Fruit fly (Drosophila melanogaster) whole organism, prepupa: ENCODE measurements around the gene CG2962.

Source experiments
- Blimp-1 ChIP-seq: fragments of 200-800 bp; sonication (Bioruptor generic); optimal IDR thresholded peaks from 3 replicates; lab custom pipeline; 2017; ENCODE audit warnings: missing biosample characterization, missing genetic modification characterization, mild to moderate bottlenecking, moderate library complexity, missing genetic modification reagents
- CG10669 ChIP-seq: fragments of 200-800 bp; sonication (Bioruptor generic); optimal IDR thresholded peaks from 3 replicates; lab custom pipeline; 2018; ENCODE audit warnings: missing biosample characterization, mild to moderate bottlenecking, missing genetic modification characterization, moderate library complexity
- CG11294 ChIP-seq: fragments of 200-800 bp; sonication (Bioruptor generic); IDR thresholded peaks from 2 replicates; pipeline ENCODE4 v1.3.6; 2022; ENCODE audit warnings: missing biosample characterization, missing genetic modification characterization
- CG11762 ChIP-seq: fragments of 200-800 bp; sonication (Bioruptor generic); optimal IDR thresholded peaks from 3 replicates; lab custom pipeline; 2016; ENCODE audit warnings: missing biosample characterization, missing genetic modification characterization; ENCODE audit not compliant: insufficient read depth
- CG11902 ChIP-seq: fragments of 200-800 bp; sonication (Bioruptor generic); optimal IDR thresholded peaks from 3 replicates; lab custom pipeline; 2016; ENCODE audit warnings: missing biosample characterization, missing genetic modification characterization
- CG1621 ChIP-seq: fragments of 200-800 bp; sonication (Bioruptor generic); optimal IDR thresholded peaks from 3 replicates; lab custom pipeline; 2018; ENCODE audit warnings: missing biosample characterization, mild to moderate bottlenecking, missing genetic modification characterization
- CG16779 ChIP-seq: fragments of 200-800 bp; sonication (Bioruptor generic); optimal IDR thresholded peaks from 3 replicates; lab custom pipeline; 2017; ENCODE audit warnings: missing biosample characterization, mild to moderate bottlenecking, missing genetic modification characterization
- CG34406 ChIP-seq: fragments of 200-800 bp; sonication (Bioruptor generic); optimal IDR thresholded peaks from 3 replicates; lab custom pipeline; 2016; ENCODE audit warnings: missing biosample characterization, missing genetic modification characterization
- CG6163 ChIP-seq: fragments of 200-800 bp; sonication (Bioruptor generic); IDR thresholded peaks from 3 replicates; pipeline ENCODE4 v1.3.6; 2022; ENCODE audit warnings: missing biosample characterization, missing genetic modification characterization
- CG7368 ChIP-seq: fragments of 200-800 bp; sonication (Bioruptor generic); optimal IDR thresholded peaks from 3 replicates; lab custom pipeline; 2016; ENCODE audit warnings: missing biosample characterization, missing genetic modification characterization
- CG8632 ChIP-seq: fragments of 200-800 bp; sonication (Bioruptor generic); optimal IDR thresholded peaks from 3 replicates; lab custom pipeline; 2016; ENCODE audit warnings: missing biosample characterization, missing genetic modification characterization
- CG9139 ChIP-seq: fragments of 200-800 bp; sonication (Bioruptor generic); optimal IDR thresholded peaks from 3 replicates; lab custom pipeline; 2017; ENCODE audit warnings: missing biosample characterization, mild to moderate bottlenecking, missing genetic modification characterization
- Eip75B ChIP-seq: fragments of 200-800 bp; sonication (Bioruptor generic); optimal IDR thresholded peaks from 3 replicates; lab custom pipeline; 2016; ENCODE audit warnings: missing biosample characterization, missing genetic modification characterization
- Eip78C ChIP-seq: fragments of 200-800 bp; sonication (Bioruptor generic); peaks from one replicate; lab custom pipeline; 2016; ENCODE audit warnings: missing biosample characterization, missing genetic modification characterization
- Eip93F ChIP-seq: fragments of 200-800 bp; sonication (Bioruptor generic); optimal IDR thresholded peaks from 2 replicates; lab custom pipeline; 2016; ENCODE audit warnings: missing biosample characterization, mild to moderate bottlenecking, missing genetic modification characterization
- Ets21C ChIP-seq: fragments of 200-800 bp; sonication (Bioruptor generic); optimal IDR thresholded peaks from 3 replicates; lab custom pipeline; 2016; ENCODE audit warnings: missing biosample characterization, missing genetic modification characterization
- Ets96B ChIP-seq: fragments of 200-800 bp; optimal IDR thresholded peaks from 2 replicates; lab custom pipeline; 2019; ENCODE audit warnings: missing biosample characterization, mild to moderate bottlenecking, missing genetic modification characterization, moderate library complexity
- Gug ChIP-seq: fragments of 200-800 bp; sonication (Bioruptor generic); IDR thresholded peaks from 2 replicates; pipeline ENCODE4 v1.3.6; 2022; ENCODE audit warnings: missing biosample characterization, missing genetic modification characterization
- Hr38 ChIP-seq: sonication (Bioruptor generic); optimal IDR thresholded peaks from 2 replicates; lab custom pipeline; 2016; ENCODE audit warnings: missing biosample characterization, missing genetic modification characterization
- Hr39 ChIP-seq: fragments of 200-800 bp; sonication (Bioruptor generic); optimal IDR thresholded peaks from 2 replicates; lab custom pipeline; 2016; ENCODE audit warnings: missing biosample characterization, missing genetic modification characterization
- Hr4 ChIP-seq: fragments of 200-800 bp; sonication (Bioruptor generic); optimal IDR thresholded peaks from 3 replicates; lab custom pipeline; 2016; ENCODE audit warnings: missing biosample characterization, missing genetic modification characterization
- Lpt ChIP-seq: fragments of 200-800 bp; sonication (Bioruptor generic); optimal IDR thresholded peaks from 3 replicates; lab custom pipeline; 2016; ENCODE audit warnings: missing biosample characterization, missing genetic modification characterization
- Met ChIP-seq: fragments of 200-800 bp; sonication (Bioruptor generic); optimal IDR thresholded peaks from 3 replicates; lab custom pipeline; 2016; ENCODE audit warnings: missing biosample characterization, missing genetic modification characterization
- OdsH ChIP-seq: fragments of 200-800 bp; sonication (Bioruptor generic); optimal IDR thresholded peaks from 3 replicates; lab custom pipeline; 2016; ENCODE audit warnings: missing biosample characterization, missing genetic modification characterization
- Smox ChIP-seq: fragments of 200-800 bp; sonication (Bioruptor generic); optimal IDR thresholded peaks from 3 replicates; lab custom pipeline; 2016; ENCODE audit warnings: missing biosample characterization, missing genetic modification characterization
- Sox102F ChIP-seq: fragments of 200-800 bp; sonication (Bioruptor generic); optimal IDR thresholded peaks from 2 replicates; lab custom pipeline; 2016; ENCODE audit warnings: missing biosample characterization, mild to moderate bottlenecking, missing genetic modification characterization
- Sox14 ChIP-seq: fragments of 200-800 bp; sonication (Bioruptor generic); optimal IDR thresholded peaks from 3 replicates; lab custom pipeline; 2016; ENCODE audit warnings: missing biosample characterization, missing genetic modification characterization
- Sox15 ChIP-seq: fragments of 200-800 bp; sonication (Bioruptor generic); optimal IDR thresholded peaks from 3 replicates; lab custom pipeline; 2016; ENCODE audit warnings: missing biosample characterization, missing genetic modification characterization
- achi ChIP-seq: fragments of 200-800 bp; sonication (Bioruptor generic); optimal IDR thresholded peaks from 3 replicates; lab custom pipeline; 2016; ENCODE audit warnings: missing biosample characterization, missing genetic modification characterization
- acj6 ChIP-seq: fragments of 200-800 bp; sonication (Bioruptor generic); optimal IDR thresholded peaks from 3 replicates; lab custom pipeline; 2016; ENCODE audit warnings: missing biosample characterization, missing genetic modification characterization
- cyc ChIP-seq: fragments of 200-800 bp; sonication (Bioruptor generic); optimal IDR thresholded peaks from 3 replicates; lab custom pipeline; 2016; ENCODE audit warnings: missing biosample characterization, missing genetic modification characterization
- dsx ChIP-seq: fragments of 200-800 bp; optimal IDR thresholded peaks from 3 replicates; lab custom pipeline; 2019; ENCODE audit warnings: missing biosample characterization, mild to moderate bottlenecking, missing genetic modification characterization, moderate library complexity; ENCODE audit not compliant: poor library complexity, severe bottlenecking
- fd59A ChIP-seq: fragments of 200-800 bp; sonication (Bioruptor generic); optimal IDR thresholded peaks from 2 replicates; lab custom pipeline; 2017; ENCODE audit warnings: missing biosample characterization, mild to moderate bottlenecking, missing genetic modification characterization, missing genetic modification reagents
- fkh ChIP-seq: fragments of 200-800 bp; sonication (Bioruptor generic); optimal IDR thresholded peaks from 3 replicates; lab custom pipeline; 2017; ENCODE audit warnings: missing biosample characterization, mild to moderate bottlenecking, missing genetic modification characterization, moderate library complexity
- lz ChIP-seq: fragments of 200-800 bp; sonication (Bioruptor generic); optimal IDR thresholded peaks from 3 replicates; lab custom pipeline; 2016; ENCODE audit warnings: missing biosample characterization, missing genetic modification characterization
- pdm3 ChIP-seq: fragments of 200-800 bp; sonication (Bioruptor generic); optimal IDR thresholded peaks from 3 replicates; lab custom pipeline; 2016; ENCODE audit warnings: missing biosample characterization, missing genetic modification characterization
- salr ChIP-seq, 2 experiments: fragments of 200-800 bp; sonication (Bioruptor generic); optimal IDR thresholded peaks; 3 replicates each; lab custom pipeline; 2016 to 2018; ENCODE audit warnings: missing biosample characterization in 2 of 2, missing genetic modification characterization in 2 of 2, mild to moderate bottlenecking in 1 of 2
- svp ChIP-seq: fragments of 200-800 bp; sonication (Bioruptor generic); peaks from one replicate; lab custom pipeline; 2016; ENCODE audit warnings: missing biosample characterization, missing genetic modification characterization

The CG2962 gene

DNA sequence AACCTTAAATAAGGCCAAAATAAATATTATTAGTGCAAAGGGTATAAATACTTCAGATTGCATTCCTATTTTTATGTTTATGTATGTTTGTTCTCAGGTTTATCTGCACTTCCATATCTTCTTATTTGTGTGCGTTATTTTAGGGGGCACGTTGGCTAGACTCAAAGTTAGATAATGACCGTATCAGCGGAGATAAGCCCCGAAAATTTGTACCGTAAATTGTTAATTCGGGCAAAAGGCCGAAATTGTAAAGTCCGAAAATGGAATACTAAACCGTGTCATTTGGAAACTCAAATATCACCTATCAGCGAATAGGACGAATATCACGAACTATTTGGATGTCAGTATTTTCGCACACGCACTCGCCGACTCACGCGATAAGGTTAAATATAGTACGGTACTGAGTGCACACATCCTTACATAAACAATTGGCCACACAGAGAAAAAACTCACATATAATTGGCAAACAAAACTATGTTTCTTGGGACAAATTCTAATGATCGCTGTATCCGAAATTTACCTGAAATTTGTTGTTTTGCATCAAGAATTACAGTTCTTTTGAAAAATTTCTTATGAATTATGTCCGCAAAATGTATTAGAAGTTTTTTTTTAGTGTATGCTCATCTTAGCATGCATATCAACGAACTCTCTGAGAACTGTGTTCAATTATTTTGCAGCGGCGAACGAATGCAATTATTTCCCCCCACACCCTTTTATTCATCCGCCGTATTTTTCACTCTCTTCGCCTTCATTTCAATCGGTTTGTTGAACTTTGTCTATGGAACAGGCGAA is 46.9 kb upstream of the CG2962 start, which contains the start of gene Hk (continued):
- TF ChIP-seq Eip75B (GFP tag; lab: Kevin White, UChicago) (peak; percentile 86), Eip93F (GFP tag; lab: Kevin White, UChicago) (no peak), Eip78C (GFP tag; lab: Kevin White, UChicago) (peak; percentile 96), pdm3 (GFP tag; lab: Kevin White, UChicago) (peak; percentile 90), CG8632 (GFP tag; lab: Kevin White, UChicago) (peak; percentile 75), CG1621 (tag; lab: Kevin White, UChicago) (peak; percentile 83), cyc (GFP tag; lab: Kevin White, UChicago) (peak; percentile 76), Lpt (GFP tag; lab: Kevin White, UChicago) (peak; percentile 88), Ets21C (peak; percentile 36), OdsH (GFP tag; lab: Kevin White, UChicago) (peak; percentile 92), CG9139 (GFP tag; lab: Kevin White, UChicago) (peak; percentile 65), Hr39 (peak; percentile 73), Sox15 (GFP tag; lab: Kevin White, UChicago) (peak; percentile 56), Blimp-1 (no peak), svp (GFP tag; lab: Kevin White, UChicago) (peak; percentile 78), fkh (GFP tag; lab: Kevin White, UChicago) (no peak), achi (GFP tag; lab: Kevin White, UChicago) (peak; percentile 87), lz (peak; percentile 77), Hr4 (GFP tag; lab: Kevin White, UChicago) (peak; percentile 93), CG10669 (GFP tag; lab: Kevin White, UChicago) (peak; percentile 88), Met (peak; percentile 76), Smox (GFP tag; lab: Kevin White, UChicago) (peak; percentile 59), Sox14 (GFP tag; lab: Kevin White, UChicago) (peak; percentile 89), Hr38 (peak; percentile 36)

dm6 chrX:10261172-10261571 is 44.7 kb upstream of the CG2962 start:
- TF ChIP-seq CG11902 (GFP tag; lab: Kevin White, UChicago): no peak
- TF ChIP-seq acj6 (GFP tag; lab: Kevin White, UChicago): no peak
- no peak for TF ChIP-seq Sox15 (GFP tag; lab: Kevin White, UChicago)
- TF ChIP-seq Smox (GFP tag; lab: Kevin White, UChicago): no peak
- no peak for TF ChIP-seq Ets96B (tag; lab: Kevin White, UChicago)
- no peak for TF ChIP-seq fd59A (GFP tag; lab: Kevin White, UChicago)
- TF ChIP-seq, all 60 proteins: peak for 0

DNA sequence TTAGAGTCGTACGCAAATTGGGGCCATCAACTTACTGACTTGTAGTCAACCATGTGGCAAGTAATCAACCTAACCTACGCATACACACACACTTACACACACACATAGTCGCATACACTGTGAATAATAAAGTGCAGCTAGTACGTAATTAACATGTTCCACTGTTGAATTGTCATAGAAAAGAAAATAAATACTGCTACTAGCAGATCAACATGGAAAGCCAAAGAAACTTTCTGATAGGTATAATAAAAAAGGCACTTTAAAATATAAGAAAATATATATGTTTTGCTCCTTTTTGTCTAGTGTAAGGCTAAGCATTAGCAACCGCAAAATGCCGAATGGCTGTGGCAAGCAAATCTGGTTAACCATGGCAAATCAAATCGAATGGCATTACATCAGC is 43.1 kb upstream of the CG2962 start:
- no peak for TF ChIP-seq Ets96B (tag; lab: Kevin White, UChicago)
- TF ChIP-seq Sox14 (GFP tag; lab: Kevin White, UChicago): no peak
- TF ChIP-seq CG7368 (GFP tag; lab: Kevin White, UChicago): no peak
- TF ChIP-seq Eip93F (GFP tag; lab: Kevin White, UChicago): no peak
- TF ChIP-seq pdm3 (GFP tag; lab: Kevin White, UChicago): no peak
- TF ChIP-seq CG11762 (GFP tag; lab: Kevin White, UChicago): no peak

DNA sequence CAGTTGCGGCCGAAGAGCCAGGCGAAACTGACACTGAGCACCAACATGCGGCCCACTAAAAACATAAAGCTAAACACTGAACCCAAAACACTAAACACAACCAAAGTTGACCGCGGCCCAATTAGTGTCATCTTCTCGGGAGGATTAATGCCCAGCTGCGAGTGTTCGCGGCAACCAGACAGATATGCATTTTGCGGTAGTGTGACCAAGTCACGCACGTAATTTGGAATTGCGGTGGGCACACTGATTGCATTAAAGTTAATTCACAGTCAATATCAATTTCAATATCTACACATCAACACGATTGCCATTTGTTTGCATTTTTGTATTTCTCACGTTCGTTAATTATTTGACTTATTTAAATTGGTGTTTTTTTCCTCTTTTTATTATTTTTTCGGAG is 39.8 kb upstream of the CG2962 start:
- TF ChIP-seq Sox102F (GFP tag; lab: Kevin White, UChicago) (no peak), Eip78C (GFP tag; lab: Kevin White, UChicago) (no peak), CG8632 (GFP tag; lab: Kevin White, UChicago) (no peak), CG34406 (GFP tag; lab: Kevin White, UChicago) (no peak), Gug (no peak), dsx (GFP tag; lab: Kevin White, UChicago) (no peak), CG6163 (GFP tag; lab: Robert Waterston, UW) (no peak), Blimp-1 (no peak), Sox14 (GFP tag; lab: Kevin White, UChicago) (no peak), CG7368 (GFP tag; lab: Kevin White, UChicago) (no peak), CG11294 (GFP tag; lab: Robert Waterston, UW) (no peak), cyc (GFP tag; lab: Kevin White, UChicago) (no peak), Ets21C (no peak), Met (no peak), salr (GFP tag; optimal IDR thresholded peaks at IDR 0.05; lab: Kevin White, UChicago) (no peak), svp (GFP tag; lab: Kevin White, UChicago) (no peak), Ets96B (tag; lab: Kevin White, UChicago) (no peak), Hr39 (no peak), CG16779 (tag; lab: Kevin White, UChicago) (no peak)
